Fruit fly (Drosophila melanogaster): Measurements from ENCODE around the gene Ugt316A1.
A peak's percentile ranks its signal among the peaks of the same experiment; 100 is the strongest.

Ugt316A1 gene

dm6 chr3L:19097102-19097501 lies 34.5 kb upstream of the Ugt316A1 start:
- no peak for TF ChIP-seq GATAd (GFP tag; optimal IDR thresholded peaks at IDR 0.05)
- peak; percentile 59 for TF ChIP-seq Dfd (GFP tag; optimal IDR thresholded peaks at IDR 0.05)
- TF ChIP-seq rgr (GFP tag; optimal IDR thresholded peaks at IDR 0.05), result no peak
- no peak for TF ChIP-seq HLH106 (tag; optimal IDR thresholded peaks at IDR 0.05)
- no peak for TF ChIP-seq foxo (GFP tag; optimal IDR thresholded peaks at IDR 0.05)

DNA sequence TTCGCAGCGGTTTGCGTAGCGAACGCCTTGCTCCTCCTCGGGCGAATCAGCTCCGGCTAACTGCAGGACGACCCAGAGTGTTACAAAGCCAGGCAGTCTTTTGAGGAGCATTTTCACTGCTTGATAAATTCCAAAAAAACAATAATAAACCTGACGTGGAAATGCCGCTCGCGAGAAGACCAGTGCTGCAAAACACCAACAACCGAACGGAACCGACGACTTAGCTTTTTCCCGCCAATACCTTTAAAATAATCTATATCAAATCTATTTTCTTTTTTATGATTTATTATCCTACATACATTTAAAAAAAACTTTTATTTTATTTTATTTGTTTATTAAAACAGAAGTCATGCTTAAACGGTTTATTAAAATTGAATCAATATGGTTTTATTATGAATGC lies 33.4 kb upstream of the Ugt316A1 start, which contains the start of gene CNPYb:
TSS of gene CNPYb (minus strand) at position 186 of the 400 bp plus-strand sequence.
- TF ChIP-seq lola (GFP tag; optimal IDR thresholded peaks at IDR 0.05) (no peak), usp (GFP tag; optimal IDR thresholded peaks at IDR 0.05) (no peak), Mio (GFP tag; optimal IDR thresholded peaks at IDR 0.05) (no peak), Hr83 (GFP tag; optimal IDR thresholded peaks at IDR 0.05; ENCODE audit: poor library complexity, severe bottlenecking) (no peak), Hnf4 (GFP tag; optimal IDR thresholded peaks at IDR 0.05) (no peak), Myc (optimal IDR thresholded peaks at IDR 0.05) (peak; percentile 72), Dif (GFP tag; optimal IDR thresholded peaks at IDR 0.05; ENCODE audit: partially characterized antibody) (no peak), CG32264 (GFP tag; optimal IDR thresholded peaks at IDR 0.05) (no peak), woc (GFP tag; optimal IDR thresholded peaks at IDR 0.05) (peak; percentile 34), sage (GFP tag; optimal IDR thresholded peaks at IDR 0.05) (peak; percentile 47), dl (GFP tag; optimal IDR thresholded peaks at IDR 0.05; ENCODE audit: insufficient read depth in 1 of 2, partially characterized antibody in 2 of 2) (no peak), CG9705 (GFP tag; optimal IDR thresholded peaks at IDR 0.05) (peak; percentile 6), HLH106 (tag; optimal IDR thresholded peaks at IDR 0.05) (no peak), tai (GFP tag; optimal IDR thresholded peaks at IDR 0.05) (no peak), Dfd (GFP tag; optimal IDR thresholded peaks at IDR 0.05) (no peak), Hr78 (GFP tag; optimal IDR thresholded peaks at IDR 0.05) (no peak), Sp1 (GFP tag; optimal IDR thresholded peaks at IDR 0.05) (peak; percentile 21), Vsx2 (GFP tag; optimal IDR thresholded peaks at IDR 0.05; ENCODE audit: partially characterized antibody) (no peak)

dm6 chr3L:19092125-19093058 lies 29.8 kb upstream of the Ugt316A1 start, which contains the start of gene MESR6:
Gene MESR6 (plus strand): TSS chr3L:19092670.
- no peak for TF ChIP-seq N (GFP tag; optimal IDR thresholded peaks at IDR 0.05)
- TF ChIP-seq Vsx2 (GFP tag; optimal IDR thresholded peaks at IDR 0.05; ENCODE audit: partially characterized antibody), result no peak
- TF ChIP-seq Hr83 (GFP tag; optimal IDR thresholded peaks at IDR 0.05; ENCODE audit: poor library complexity, severe bottlenecking), result peak; percentile 30
- no peak for TF ChIP-seq Rel (GFP tag; optimal IDR thresholded peaks at IDR 0.05)
- peak; percentile 79 for TF ChIP-seq Rel (tag; optimal IDR thresholded peaks at IDR 0.05)
- no peak for TF ChIP-seq CrebA (GFP tag; optimal IDR thresholded peaks at IDR 0.05; ENCODE audit: borderline replicate concordance)
- peak; percentile 22 for TF ChIP-seq h (GFP tag; optimal IDR thresholded peaks at IDR 0.05)
- TF ChIP-seq dsf (GFP tag; optimal IDR thresholded peaks at IDR 0.05; ENCODE audit: borderline replicate concordance), result no peak
- peak; percentile 17 for TF ChIP-seq Sp1 (GFP tag; optimal IDR thresholded peaks at IDR 0.05)

dm6 chr3L:19091423-19092124 lies 29.0 kb upstream of the Ugt316A1 start:
- TF ChIP-seq Dfd (GFP tag; optimal IDR thresholded peaks at IDR 0.05) (peak; percentile 61), Abd-B (GFP tag; optimal IDR thresholded peaks at IDR 0.05) (no peak), sage (GFP tag; optimal IDR thresholded peaks at IDR 0.05) (peak; percentile 24), Dif (GFP tag; optimal IDR thresholded peaks at IDR 0.05; ENCODE audit: partially characterized antibody) (peak; percentile 7)

DNA sequence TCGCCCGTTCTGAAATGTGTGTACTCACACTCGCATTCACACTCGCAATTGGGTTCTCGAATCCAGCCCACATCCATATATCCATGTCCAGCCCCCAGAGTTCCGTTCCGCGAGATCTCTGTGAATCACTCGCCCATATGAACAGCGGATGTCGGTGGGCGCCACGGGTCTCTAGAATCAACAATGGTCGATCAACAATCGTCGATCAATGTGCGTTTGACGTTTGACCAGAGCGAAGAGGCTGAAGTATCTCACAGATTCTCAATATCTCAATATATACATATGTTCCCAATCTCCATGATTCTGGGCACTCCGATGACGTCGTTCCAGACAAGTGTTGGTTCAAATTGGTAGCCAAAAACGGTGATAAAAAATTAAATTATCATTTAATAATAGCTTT lies 26.5 kb upstream of the Ugt316A1 start:
- TF ChIP-seq lola (GFP tag; optimal IDR thresholded peaks at IDR 0.05) (no peak), dsf (GFP tag; optimal IDR thresholded peaks at IDR 0.05; ENCODE audit: borderline replicate concordance) (no peak), GATAd (GFP tag; optimal IDR thresholded peaks at IDR 0.05) (no peak), sv (GFP tag; optimal IDR thresholded peaks at IDR 0.05) (no peak), sage (GFP tag; optimal IDR thresholded peaks at IDR 0.05) (no peak), Dfd (GFP tag; optimal IDR thresholded peaks at IDR 0.05) (no peak), usp (GFP tag; optimal IDR thresholded peaks at IDR 0.05) (no peak)
